Fruit fly (Drosophila melanogaster) whole organism, pupa: ENCODE measurements around the gene Cyfip.

ENCODE experiments used
- CG12605 ChIP-seq: fragments of 200-800 bp; sonication (Bioruptor generic); IDR thresholded peaks from 2 replicates; pipeline ENCODE4 v1.3.6; 2022; ENCODE audit warnings: missing biosample characterization, missing genetic modification characterization
- CG13204 ChIP-seq: fragments of 200-800 bp; sonication (Bioruptor generic); optimal IDR thresholded peaks from 2 replicates; lab custom pipeline; 2018; ENCODE audit warnings: missing biosample characterization, mild to moderate bottlenecking, missing genetic modification characterization, moderate library complexity
- CG15710 ChIP-seq: fragments of 200-800 bp; sonication (Bioruptor generic); optimal IDR thresholded peaks from 2 replicates; lab custom pipeline; 2018; ENCODE audit warnings: missing biosample characterization, mild to moderate bottlenecking, missing genetic modification characterization, moderate library complexity
- CG17806 ChIP-seq: fragments of 200-800 bp; sonication (Bioruptor generic); optimal IDR thresholded peaks from 2 replicates; lab custom pipeline; 2018; ENCODE audit warnings: missing biosample characterization, mild to moderate bottlenecking, missing genetic modification characterization, moderate library complexity
- CG32121 ChIP-seq: fragments of 200-800 bp; sonication (Bioruptor generic); IDR thresholded peaks from 2 replicates; pipeline ENCODE4 v1.3.6; 2022; ENCODE audit warnings: missing biosample characterization, missing genetic modification characterization
- CG34367 ChIP-seq: fragments of 200-800 bp; sonication (Bioruptor generic); optimal IDR thresholded peaks from 2 replicates; lab custom pipeline; 2018; ENCODE audit warnings: missing biosample characterization, mild to moderate bottlenecking, missing genetic modification characterization
- CG4496 ChIP-seq: fragments of 200-800 bp; sonication (Bioruptor generic); IDR thresholded peaks from 3 replicates; pipeline ENCODE4 v1.3.6; 2022; ENCODE audit warnings: missing biosample characterization, missing genetic modification characterization
- CG8159 ChIP-seq: fragments of 200-800 bp; sonication (Bioruptor generic); optimal IDR thresholded peaks from 3 replicates; lab custom pipeline; 2018; ENCODE audit warnings: missing biosample characterization, mild to moderate bottlenecking, missing genetic modification characterization, moderate library complexity
- CG8301 ChIP-seq: fragments of 200-800 bp; sonication (Bioruptor generic); optimal IDR thresholded peaks from 2 replicates; lab custom pipeline; 2018; ENCODE audit warnings: missing biosample characterization, mild to moderate bottlenecking, missing genetic modification characterization
- CG9948 ChIP-seq: fragments of 200-800 bp; sonication (Bioruptor generic); optimal IDR thresholded peaks from 2 replicates; lab custom pipeline; 2018; ENCODE audit warnings: missing biosample characterization, mild to moderate bottlenecking, missing genetic modification characterization, moderate library complexity
- D1 ChIP-seq: fragments of 200-800 bp; sonication (Bioruptor generic); optimal IDR thresholded peaks from 2 replicates; lab custom pipeline; 2018; ENCODE audit warnings: missing biosample characterization, mild to moderate bottlenecking, missing genetic modification characterization, moderate library complexity
- EcR ChIP-seq: fragments of 200-800 bp; sonication (Bioruptor generic); optimal IDR thresholded peaks from 3 replicates; lab custom pipeline; 2019; ENCODE audit warnings: missing biosample characterization, missing genetic modification characterization, mild to moderate bottlenecking, moderate library complexity, missing genetic modification reagents
- Pif1A ChIP-seq: fragments of 200-800 bp; sonication (Bioruptor generic); optimal IDR thresholded peaks from 3 replicates; lab custom pipeline; 2016; ENCODE audit warnings: missing biosample characterization, missing genetic modification characterization
- Pif1B ChIP-seq: fragments of 200-800 bp; sonication (Bioruptor generic); optimal IDR thresholded peaks from 3 replicates; lab custom pipeline; 2016; ENCODE audit warnings: missing biosample characterization, missing genetic modification characterization
- Snoo ChIP-seq: fragments of 200-800 bp; sonication (Bioruptor generic); optimal IDR thresholded peaks from 3 replicates; lab custom pipeline; 2017; ENCODE audit warnings: missing biosample characterization, mild to moderate bottlenecking, missing genetic modification characterization, inconsistent platforms
- fd96Ca ChIP-seq: fragments of 200-800 bp; sonication (Bioruptor generic); IDR thresholded peaks from 3 replicates; pipeline ENCODE4 v1.3.6; 2022; ENCODE audit warnings: missing biosample characterization, missing genetic modification characterization
- rn ChIP-seq: fragments of 200-800 bp; sonication (Bioruptor generic); IDR thresholded peaks from 2 replicates; pipeline ENCODE4 v1.3.6; 2022; ENCODE audit warnings: missing biosample characterization, missing genetic modification characterization

Gene Cyfip

dm6 chr3R:15375470-15375869, 42.4 kb downstream of the Cyfip start:
- TF ChIP-seq Pif1A (GFP tag; lab: Kevin White, UChicago) (no peak), D1 (tag; lab: Kevin White, UChicago) (no peak), Snoo (tag; lab: Kevin White, UChicago) (no peak), CG9948 (tag; lab: Kevin White, UChicago) (no peak), rn (GFP tag; lab: Robert Waterston, UW) (no peak), EcR (GFP tag; lab: Kevin White, UChicago) (no peak), fd96Ca (GFP tag; lab: Robert Waterston, UW) (no peak), Pif1B (no peak), CG15710 (tag; lab: Kevin White, UChicago) (no peak), CG8159 (tag; lab: Kevin White, UChicago) (no peak)
- TF ChIP-seq, all 21 proteins: peak for 0

dm6 chr3R:15379071-15379470, 46.0 kb downstream of the Cyfip start:
- TF ChIP-seq CG9948 (tag; lab: Kevin White, UChicago) (no peak), CG12605 (GFP tag; lab: Robert Waterston, UW) (peak; percentile 74)

DNA sequence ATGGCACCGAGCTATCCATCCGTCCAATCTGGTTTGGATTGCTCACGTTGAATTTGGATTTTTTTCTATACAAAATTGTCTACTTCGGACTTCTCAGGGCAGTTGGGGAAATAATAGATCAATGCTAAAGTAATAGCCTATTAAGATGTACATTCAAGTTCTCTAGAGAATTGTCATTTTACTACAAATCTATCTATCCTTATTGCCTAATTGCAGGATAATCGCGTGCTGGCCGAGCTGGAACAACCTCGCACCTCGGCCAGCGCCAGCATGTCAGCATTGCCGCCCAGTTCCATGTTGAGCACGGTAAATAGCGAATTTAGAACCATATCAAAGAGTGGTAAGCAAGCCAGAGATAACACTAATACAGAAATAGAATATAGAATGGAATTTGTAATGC, 49.8 kb downstream of the Cyfip start, which contains the start of gene h-cup:
h-cup (minus strand) TSS at position 101 of the 400 bp plus-strand sequence.
- TF ChIP-seq CG17806 (tag; lab: Kevin White, UChicago), result no peak
- TF ChIP-seq EcR (GFP tag; lab: Kevin White, UChicago), result no peak
- no peak for TF ChIP-seq CG13204 (GFP tag; lab: Kevin White, UChicago)
- TF ChIP-seq CG34367 (tag; lab: Kevin White, UChicago), result no peak
- no peak for TF ChIP-seq CG4496 (GFP tag; lab: Robert Waterston, UW)
- TF ChIP-seq Pif1A (GFP tag; lab: Kevin White, UChicago), result no peak
- TF ChIP-seq CG32121 (GFP tag; lab: Robert Waterston, UW), result no peak
- TF ChIP-seq CG12605 (GFP tag; lab: Robert Waterston, UW), result no peak
- no peak for TF ChIP-seq CG9948 (tag; lab: Kevin White, UChicago)
- TF ChIP-seq CG8301, result no peak
- TF ChIP-seq fd96Ca (GFP tag; lab: Robert Waterston, UW), result no peak
